Fruit fly (Drosophila melanogaster): Measurements from ENCODE around the gene CG8028.

- TF ChIP-seq Sox102F (GFP tag; optimal IDR thresholded peaks at IDR 0.05): no peak
- TF ChIP-seq CG11762 (GFP tag; optimal IDR thresholded peaks at IDR 0.05; ENCODE audit: insufficient read depth): no peak
- TF ChIP-seq CG9139 (GFP tag; optimal IDR thresholded peaks at IDR 0.05): no peak
- TF ChIP-seq spab (GFP tag; optimal IDR thresholded peaks at IDR 0.05): no peak
- no peak for TF ChIP-seq Eip78C (GFP tag)
- TF ChIP-seq Hr39 (GFP tag; optimal IDR thresholded peaks at IDR 0.05): no peak
- no peak for TF ChIP-seq CG15336 (GFP tag; IDR thresholded peaks at IDR 0.05)
- no peak for TF ChIP-seq CG32006 (GFP tag; optimal IDR thresholded peaks at IDR 0.05)
Observed at dm6 chrX:19250151-19250550, 30.0 kb downstream of the CG8028 start.

Measured in whole organism, prepupa.